Worm (Caenorhabditis elegans) whole organism, L1 larva: ENCODE data around the gene C18H2.5.

Experiments
- C04F5.9 ChIP-seq: sonication (generic microtip); optimal IDR thresholded peaks from 2 replicates; lab custom pipeline; 2016; ENCODE audit warnings: missing genetic modification characterization, missing compliant biosample characterization
- C16A3.4 ChIP-seq: fragments of 150-350 bp; optimal IDR thresholded peaks from 2 replicates; lab custom pipeline; 2014; ENCODE audit warnings: missing biosample characterization, missing genetic modification characterization
- C34B4.2 ChIP-seq: sonication (generic microtip); optimal IDR thresholded peaks from 2 replicates; lab custom pipeline; 2017; ENCODE audit warnings: mild to moderate bottlenecking, missing genetic modification characterization, missing compliant biosample characterization
- F16B12.6 ChIP-seq: fragments of 150-350 bp; optimal IDR thresholded peaks from 2 replicates; lab custom pipeline; 2014; ENCODE audit warnings: missing biosample characterization, missing genetic modification characterization
- Y116A8C.19 ChIP-seq: sonication (generic microtip); optimal IDR thresholded peaks from 2 replicates; lab custom pipeline; 2016; ENCODE audit warnings: missing compliant biosample characterization, missing genetic modification characterization, borderline replicate concordance
- aly-2 ChIP-seq: fragments of 150-350 bp; optimal IDR thresholded peaks from 2 replicates; lab custom pipeline; 2014; ENCODE audit warnings: missing biosample characterization, missing genetic modification characterization
- blmp-1 ChIP-seq: fragments of 150-350 bp; optimal IDR thresholded peaks from 2 replicates; lab custom pipeline; 2014; ENCODE audit warnings: missing biosample characterization, missing genetic modification characterization
- ceh-63 ChIP-seq: fragments of 200-800 bp; sonication (Bioruptor generic); optimal IDR thresholded peaks from 2 replicates; lab custom pipeline; 2018; ENCODE audit warnings: mild to moderate bottlenecking, missing genetic modification characterization, missing compliant biosample characterization
- ceh-90 ChIP-seq: sonication (generic microtip); optimal IDR thresholded peaks from 2 replicates; lab custom pipeline; 2016; ENCODE audit warnings: missing genetic modification characterization, missing compliant biosample characterization
- dpl-1 ChIP-seq, 3 experiments: fragments of 150-350 bp in 2 of 3; sonication (generic microtip) in 1 of 3; optimal IDR thresholded peaks; 2 replicates each; lab custom pipeline; 2014 to 2017; ENCODE audit warnings: missing biosample characterization in 3 of 3, missing genetic modification characterization in 3 of 3, missing genetic modification reagents in 3 of 3
- dsc-1 ChIP-seq: sonication (generic microtip); optimal IDR thresholded peaks from 2 replicates; lab custom pipeline; 2016; ENCODE audit warnings: mild to moderate bottlenecking, missing genetic modification characterization, missing compliant biosample characterization
- efl-1 ChIP-seq, 4 experiments: fragments of 150-350 bp; optimal IDR thresholded peaks in 3 of 4; peaks in 1 of 4; 1 replicate in 1 of 4; 2 replicates in 3 of 4; lab custom pipeline; 2014; ENCODE audit warnings: missing biosample characterization in 2 of 4, missing genetic modification characterization in 2 of 4, missing genetic modification reagents in 2 of 4
- egl-13 ChIP-seq: sonication (generic microtip); optimal IDR thresholded peaks from 2 replicates; lab custom pipeline; 2016; ENCODE audit warnings: missing genotype, missing genetic modification reagents, missing genetic modification characterization, missing compliant biosample characterization
- egl-27 ChIP-seq, 2 experiments: fragments of 150-350 bp in 1 of 2; sonication (generic microtip); optimal IDR thresholded peaks; 3 replicates each; lab custom pipeline; 2017 to 2018; ENCODE audit warnings: missing biosample characterization in 2 of 2, missing genetic modification characterization in 2 of 2, missing genetic modification reagents in 2 of 2
- elt-2 ChIP-seq: sonication (generic microtip); optimal IDR thresholded peaks from 2 replicates; lab custom pipeline; 2016; ENCODE audit warnings: missing genetic modification characterization, mild to moderate bottlenecking, inconsistent platforms, missing compliant biosample characterization, missing genetic modification reagents
- elt-3 ChIP-seq, 6 experiments: fragments of 150-350 bp in 1 of 6; sonication (generic microtip); optimal IDR thresholded peaks; 2 replicates each; lab custom pipeline; 2017 to 2018; ENCODE audit warnings: missing biosample characterization in 6 of 6, missing genetic modification characterization in 6 of 6, inconsistent platforms in 1 of 6
- ets-5 ChIP-seq: fragments of 200-800 bp; sonication (Bioruptor generic); IDR thresholded peaks from 2 replicates; pipeline ENCODE4 v1.3.6; 2022; ENCODE audit warnings: missing genetic modification characterization, missing compliant biosample characterization
- fkh-10 ChIP-seq: sonication (generic microtip); optimal IDR thresholded peaks from 2 replicates; lab custom pipeline; 2017; ENCODE audit warnings: missing biosample characterization, missing genetic modification reagents, missing genetic modification characterization
- fos-1 ChIP-seq: fragments of 150-350 bp; optimal IDR thresholded peaks from 2 replicates; lab custom pipeline; 2014; ENCODE audit warnings: missing biosample characterization, missing genetic modification characterization
- grh-1 ChIP-seq: fragments of 200-800 bp; sonication (Bioruptor generic); IDR thresholded peaks from 2 replicates; pipeline ENCODE4 v1.3.6; 2022; ENCODE audit warnings: missing genetic modification reagents, missing genetic modification characterization, missing compliant biosample characterization
- hlh-4 ChIP-seq: sonication (generic microtip); optimal IDR thresholded peaks from 2 replicates; lab custom pipeline; 2016; ENCODE audit warnings: mild to moderate bottlenecking, missing genetic modification characterization, missing compliant biosample characterization
- hpl-2 ChIP-seq: fragments of 150-350 bp; optimal IDR thresholded peaks from 2 replicates; lab custom pipeline; 2014; ENCODE audit warnings: missing biosample characterization, missing genetic modification reagents, missing genetic modification characterization
- isw-1 ChIP-seq: fragments of 200-800 bp; sonication (Bioruptor generic); IDR thresholded peaks from 2 replicates; pipeline ENCODE4 v1.3.6; 2022; ENCODE audit warnings: missing genetic modification characterization, missing compliant biosample characterization
- lin-14 ChIP-seq: fragments of 200-800 bp; sonication (Bioruptor generic); optimal IDR thresholded peaks from 2 replicates; lab custom pipeline; 2018; ENCODE audit warnings: mild to moderate bottlenecking, missing genetic modification characterization, moderate library complexity, missing compliant biosample characterization
- lin-35 ChIP-seq, 2 experiments: fragments of 150-350 bp; optimal IDR thresholded peaks; 2 replicates each; lab custom pipeline; 2014; ENCODE audit warnings: missing biosample characterization in 2 of 2, missing genetic modification characterization in 2 of 2, missing genetic modification reagents in 2 of 2
- lin-39 ChIP-seq: fragments of 150-350 bp; optimal IDR thresholded peaks from 2 replicates; lab custom pipeline; 2014; ENCODE audit warnings: missing biosample characterization, missing genetic modification reagents, missing genetic modification characterization
- mep-1 ChIP-seq: fragments of 150-350 bp; optimal IDR thresholded peaks from 2 replicates; lab custom pipeline; 2014; ENCODE audit warnings: missing biosample characterization, missing genetic modification characterization
- nhr-11 ChIP-seq: fragments of 150-350 bp; optimal IDR thresholded peaks from 2 replicates; lab custom pipeline; 2014; ENCODE audit warnings: missing biosample characterization, missing genetic modification characterization
- nhr-12 ChIP-seq: sonication (generic microtip); optimal IDR thresholded peaks from 2 replicates; lab custom pipeline; 2017; ENCODE audit warnings: missing biosample characterization, missing genetic modification characterization
- nhr-237 ChIP-seq: fragments of 150-350 bp; optimal IDR thresholded peaks from 2 replicates; lab custom pipeline; 2014; ENCODE audit warnings: missing biosample characterization, missing genetic modification characterization
- nhr-47 ChIP-seq: sonication (generic microtip); optimal IDR thresholded peaks from 2 replicates; lab custom pipeline; 2016; ENCODE audit warnings: mild to moderate bottlenecking, missing genetic modification characterization, moderate library complexity, missing compliant biosample characterization
- nhr-71 ChIP-seq: sonication (generic microtip); optimal IDR thresholded peaks from 2 replicates; lab custom pipeline; 2016; ENCODE audit warnings: mild to moderate bottlenecking, missing genetic modification characterization, moderate library complexity, missing compliant biosample characterization
- nhr-76 ChIP-seq: sonication (generic microtip); optimal IDR thresholded peaks from 2 replicates; lab custom pipeline; 2017; ENCODE audit warnings: missing biosample characterization, missing genetic modification characterization
- nhr-77 ChIP-seq: fragments of 150-350 bp; optimal IDR thresholded peaks from 2 replicates; lab custom pipeline; 2014; ENCODE audit warnings: missing biosample characterization, missing genetic modification characterization
- nhr-84 ChIP-seq: sonication (generic microtip); optimal IDR thresholded peaks from 2 replicates; lab custom pipeline; 2017; ENCODE audit warnings: missing biosample characterization, missing genetic modification characterization
- nhr-90 ChIP-seq: sonication (generic microtip); optimal IDR thresholded peaks from 2 replicates; lab custom pipeline; 2016; ENCODE audit warnings: mild to moderate bottlenecking, missing genetic modification characterization, missing compliant biosample characterization; ENCODE audit not compliant: poor library complexity
- pag-3 ChIP-seq: sonication (generic microtip); optimal IDR thresholded peaks from 2 replicates; lab custom pipeline; 2017; ENCODE audit warnings: missing genetic modification characterization, mild to moderate bottlenecking, missing compliant biosample characterization, antibody characterized with exemption, borderline replicate concordance; ENCODE audit not compliant: insufficient read depth
- pax-3 ChIP-seq: fragments of 200-800 bp; sonication (Bioruptor generic); optimal IDR thresholded peaks from 2 replicates; lab custom pipeline; 2018; ENCODE audit warnings: mild to moderate bottlenecking, missing genetic modification characterization, moderate library complexity, missing compliant biosample characterization
- pqm-1 ChIP-seq: sonication (generic microtip); optimal IDR thresholded peaks from 3 replicates; lab custom pipeline; 2017; ENCODE audit warnings: missing biosample characterization, missing genetic modification characterization
- snu-23 ChIP-seq: sonication (generic microtip); optimal IDR thresholded peaks from 2 replicates; lab custom pipeline; 2016; ENCODE audit warnings: missing genetic modification characterization, missing compliant biosample characterization
- sup-37 ChIP-seq: fragments of 200-800 bp; sonication (Bioruptor generic); optimal IDR thresholded peaks from 2 replicates; lab custom pipeline; 2018; ENCODE audit warnings: mild to moderate bottlenecking, missing genetic modification characterization, missing compliant biosample characterization
- tbx-2 ChIP-seq: sonication (generic microtip); optimal IDR thresholded peaks from 2 replicates; lab custom pipeline; 2016; ENCODE audit warnings: missing genetic modification characterization, missing compliant biosample characterization
- unc-30 ChIP-seq: sonication (generic microtip); optimal IDR thresholded peaks from 2 replicates; lab custom pipeline; 2017; ENCODE audit warnings: missing biosample characterization, missing genetic modification characterization
- unc-62 ChIP-seq: fragments of 150-350 bp; optimal IDR thresholded peaks from 2 replicates; lab custom pipeline; 2014; ENCODE audit warnings: missing biosample characterization, missing genetic modification reagents, missing genetic modification characterization
- unc-86 ChIP-seq: sonication (generic microtip); optimal IDR thresholded peaks from 2 replicates; lab custom pipeline; 2016; ENCODE audit warnings: missing genetic modification characterization, missing compliant biosample characterization
- zag-1 ChIP-seq: fragments of 150-350 bp; optimal IDR thresholded peaks from 2 replicates; lab custom pipeline; 2014; ENCODE audit warnings: missing biosample characterization, missing genetic modification characterization
- zip-4 ChIP-seq: fragments of 200-800 bp; sonication (Bioruptor generic); optimal IDR thresholded peaks from 2 replicates; lab custom pipeline; 2018; ENCODE audit warnings: mild to moderate bottlenecking, missing genetic modification characterization, moderate library complexity, missing compliant biosample characterization
- ztf-4 ChIP-seq: fragments of 150-350 bp; optimal IDR thresholded peaks from 2 replicates; lab custom pipeline; 2014; ENCODE audit warnings: missing biosample characterization, missing genetic modification characterization

The C18H2.5 gene

ce11 chrIII:7643902-7644641, 50.1 kb downstream of the C18H2.5 start (continued):
- peak; percentile 27 for TF ChIP-seq ztf-4 (tag; lab: Kevin White, UChicago)
- peak; percentile 60 for TF ChIP-seq blmp-1 (tag; lab: Kevin White, UChicago)
- no peak for TF ChIP-seq sup-37 (GFP tag; lab: Kevin White, UChicago)
- TF ChIP-seq hlh-4 (tag; lab: Kevin White, UChicago) = no peak
- no peak for TF ChIP-seq nhr-12
- no peak for TF ChIP-seq Y116A8C.19 (tag; lab: Kevin White, UChicago)
- TF ChIP-seq egl-13 = no peak
- no peak for TF ChIP-seq lin-39 (tag; lab: Kevin White, UChicago)
- TF ChIP-seq zip-4 = no peak
- TF ChIP-seq lin-14 (GFP tag; lab: Kevin White, UChicago) = peak; percentile 74
- peak in 2 of 3 experiments; percentile 8 to 54 for TF ChIP-seq dpl-1 (GFP tag; optimal IDR thresholded peaks at IDR 0.05; lab: Kevin White, UChicago)
- peak; percentile 76 for TF ChIP-seq nhr-71

- TF ChIP-seq nhr-11 (tag; lab: Kevin White, UChicago) (no peak), unc-86 (tag; lab: Kevin White, UChicago) (no peak), hpl-2 (no peak), pag-3 (tag; lab: Kevin White, UChicago) (no peak), efl-1 (optimal IDR thresholded peaks at IDR 0.05; lab: Kevin White, UChicago) (peak; percentile 28 to 47), efl-1 (GFP tag; optimal IDR thresholded peaks at IDR 0.05 in 1 of 2; lab: Kevin White, UChicago) (no peak), F16B12.6 (tag; lab: Kevin White, UChicago) (no peak), grh-1 (GFP tag; lab: Robert Waterston, UW) (no peak), nhr-12 (no peak), lin-35 (GFP tag; optimal IDR thresholded peaks at IDR 0.05; lab: Kevin White, UChicago) (peak in 1 of 2 experiments; percentile 6), unc-62 (GFP tag; lab: Kevin White, UChicago) (no peak), elt-2 (tag; lab: Kevin White, UChicago) (no peak), elt-3 (tag; optimal IDR thresholded peaks at IDR 0.05; lab: Kevin White, UChicago) (no peak), snu-23 (GFP tag; lab: Kevin White, UChicago) (no peak), nhr-237 (tag; lab: Kevin White, UChicago) (no peak), nhr-77 (tag; lab: Kevin White, UChicago) (no peak), dsc-1 (peak; percentile 49), zag-1 (tag; lab: Kevin White, UChicago) (no peak), lin-14 (GFP tag; lab: Kevin White, UChicago) (peak; percentile 79), ceh-63 (GFP tag; lab: Kevin White, UChicago) (no peak), mep-1 (tag; lab: Kevin White, UChicago) (peak; percentile 33), ceh-90 (no peak), isw-1 (no peak), nhr-47 (peak; percentile 46), ets-5 (GFP tag; lab: Robert Waterston, UW) (no peak), aly-2 (tag; lab: Kevin White, UChicago) (no peak), blmp-1 (tag; lab: Kevin White, UChicago) (no peak), nhr-84 (tag; lab: Kevin White, UChicago) (no peak), pax-3 (no peak), tbx-2 (tag; lab: Kevin White, UChicago) (no peak), fkh-10 (GFP tag; lab: Kevin White, UChicago) (no peak), egl-27 (tag; optimal IDR thresholded peaks at IDR 0.05; lab: Kevin White, UChicago) (no peak), C04F5.9 (tag; lab: Kevin White, UChicago) (no peak), pqm-1 (tag; lab: Kevin White, UChicago) (no peak), lin-39 (tag; lab: Kevin White, UChicago) (no peak), unc-30 (tag; lab: Kevin White, UChicago) (no peak), fos-1 (no peak), egl-13 (no peak), nhr-76 (tag; lab: Kevin White, UChicago) (no peak), dpl-1 (GFP tag; optimal IDR thresholded peaks at IDR 0.05; lab: Kevin White, UChicago) (peak in 1 of 3 experiments; percentile 18), nhr-90 (tag; lab: Kevin White, UChicago) (no peak), C16A3.4 (tag; lab: Kevin White, UChicago) (no peak), C34B4.2 (tag; lab: Kevin White, UChicago) (no peak), hlh-4 (tag; lab: Kevin White, UChicago) (no peak), Y116A8C.19 (tag; lab: Kevin White, UChicago) (no peak), ztf-4 (tag; lab: Kevin White, UChicago) (no peak)
Measured at ce11 chrIII:7643084-7643483, 51.1 kb downstream of the C18H2.5 start, which contains the start of gene upp-1. Gene upp-1 (minus strand): TSS chrIII:7643101.
